Worm (Caenorhabditis elegans) whole organism, L3 larva: Measurements from ENCODE around the gene abts-3.

Experiments used
- fos-1 ChIP-seq: fragments of 150-350 bp; optimal IDR thresholded peaks from 2 replicates; lab custom pipeline; 2014; ENCODE audit warnings: missing biosample characterization, missing genetic modification characterization
- nhr-11 ChIP-seq: fragments of 150-350 bp; optimal IDR thresholded peaks from 2 replicates; lab custom pipeline; 2014; ENCODE audit warnings: missing biosample characterization, missing genetic modification characterization
- nhr-12 ChIP-seq: fragments of 150-350 bp; optimal IDR thresholded peaks from 2 replicates; lab custom pipeline; 2014; ENCODE audit warnings: missing biosample characterization, missing genetic modification characterization
- pha-4 ChIP-seq: fragments of 150-350 bp; optimal IDR thresholded peaks from 2 replicates; lab custom pipeline; 2014; ENCODE audit warnings: missing biosample characterization, missing genetic modification reagents, missing genetic modification characterization

DNA sequence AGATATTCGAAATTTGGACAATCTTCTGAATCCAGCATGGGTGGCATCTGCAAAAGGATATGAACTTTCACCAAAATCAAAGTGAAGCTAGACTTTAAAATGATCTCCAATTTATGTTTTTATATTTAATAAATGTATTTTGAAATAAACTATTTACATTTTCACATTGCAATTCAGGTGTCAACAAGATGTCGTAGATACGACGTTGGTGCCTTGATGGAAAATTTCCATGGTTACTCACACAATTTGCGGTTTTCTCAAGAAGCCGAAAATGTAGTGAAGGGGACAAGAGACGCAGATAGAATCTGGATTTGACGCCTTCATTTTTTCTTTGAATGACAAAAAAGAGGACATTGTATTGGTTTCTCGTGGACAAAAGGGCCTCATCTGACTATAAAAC lies 33.2 kb upstream of the abts-3 start, which contains the start of gene rgs-3:
- TF ChIP-seq nhr-11 = no peak
- TF ChIP-seq fos-1 (tag; lab: Kevin White, UChicago) = no peak
- no peak for TF ChIP-seq pha-4 (tag; lab: Kevin White, UChicago)
- no peak for TF ChIP-seq nhr-12 (tag; lab: Kevin White, UChicago)
